Worm (Caenorhabditis elegans): ENCODE results near the gene F35B3.7.

DNA sequence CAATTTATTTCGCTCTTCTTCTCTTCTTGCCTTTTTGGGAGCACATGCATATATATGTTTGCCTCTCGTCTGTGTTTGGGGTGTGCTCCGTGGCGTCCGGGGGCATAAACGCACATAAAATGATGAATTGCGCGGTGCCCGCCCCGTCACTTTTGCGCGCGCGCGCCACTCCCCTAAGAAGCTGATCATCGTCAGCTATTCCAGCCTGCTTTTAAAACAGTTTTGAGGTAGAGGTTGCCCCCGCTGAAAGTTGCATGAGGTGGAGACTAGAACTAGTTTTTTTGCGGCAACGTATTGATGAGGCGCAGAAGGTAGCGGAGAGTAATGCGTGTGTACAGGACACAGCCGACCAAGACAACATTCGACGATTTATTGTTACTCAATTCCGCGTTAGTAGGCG, 43.2 kb downstream of the F35B3.7 start:
- TF ChIP-seq elt-3 (tag; optimal IDR thresholded peaks at IDR 0.05) = no peak
- TF ChIP-seq lin-39 (tag; optimal IDR thresholded peaks at IDR 0.05) = peak; percentile 76
- TF ChIP-seq aly-2 (tag; optimal IDR thresholded peaks at IDR 0.05) = no peak

Data from whole organism, L3 larva.